Fruit fly (Drosophila melanogaster) whole organism, embryonic: ENCODE data around the gene Sirt4.

Experiments
- Ada2b ChIP-seq: fragments of 200-800 bp; sonication (Bioruptor generic); IDR thresholded peaks from 2 replicates; pipeline ENCODE4 v1.3.6; 2022; ENCODE audit warnings: missing biosample characterization, missing genetic modification characterization
- Aef1 ChIP-seq: fragments of 200-800 bp; sonication (Bioruptor generic); IDR thresholded peaks from 3 replicates; pipeline ENCODE4 v1.3.6; 2022; ENCODE audit warnings: missing biosample characterization, missing genetic modification characterization
- Bgb ChIP-seq: fragments of 200-800 bp; sonication (Bioruptor generic); IDR thresholded peaks from 2 replicates; pipeline ENCODE4 v1.3.6; 2022; ENCODE audit warnings: missing biosample characterization, missing genetic modification characterization; ENCODE audit not compliant: partially characterized antibody
- BtbVII ChIP-seq: fragments of 200-800 bp; sonication (Bioruptor generic); optimal IDR thresholded peaks from 3 replicates; lab custom pipeline; 2017; ENCODE audit warnings: missing biosample characterization, mild to moderate bottlenecking, missing genetic modification characterization
- CG10431 ChIP-seq: fragments of 200-800 bp; sonication (Bioruptor generic); optimal IDR thresholded peaks from 3 replicates; lab custom pipeline; 2018; ENCODE audit warnings: missing biosample characterization, mild to moderate bottlenecking, missing genetic modification characterization
- CG11247 ChIP-seq: fragments of 200-800 bp; sonication (Bioruptor generic); IDR thresholded peaks from 2 replicates; pipeline ENCODE4 v1.3.6; 2022; ENCODE audit warnings: missing biosample characterization, missing genetic modification characterization
- CG11398 ChIP-seq: fragments of 200-800 bp; sonication (Bioruptor generic); optimal IDR thresholded peaks from 2 replicates; lab custom pipeline; 2016; ENCODE audit warnings: missing biosample characterization, missing genetic modification characterization
- CG14014 ChIP-seq: fragments of 200-800 bp; sonication (Bioruptor generic); IDR thresholded peaks from 2 replicates; pipeline ENCODE4 v1.3.6; 2022; ENCODE audit warnings: missing biosample characterization, missing genetic modification characterization
- CG15514 ChIP-seq: fragments of 200-800 bp; sonication (Bioruptor generic); optimal IDR thresholded peaks from 3 replicates; lab custom pipeline; 2017; ENCODE audit warnings: missing biosample characterization, missing genetic modification characterization, mild to moderate bottlenecking, moderate library complexity, missing genetic modification reagents
- CG18262 ChIP-seq: fragments of 200-800 bp; optimal IDR thresholded peaks from 3 replicates; lab custom pipeline; 2019; ENCODE audit warnings: missing biosample characterization, mild to moderate bottlenecking, missing genetic modification characterization, moderate library complexity
- CG18476 ChIP-seq: fragments of 200-800 bp; sonication (Bioruptor generic); optimal IDR thresholded peaks from 2 replicates; lab custom pipeline; 2016; ENCODE audit warnings: missing biosample characterization, mild to moderate bottlenecking, missing genetic modification characterization
- CG30431 ChIP-seq: fragments of 200-800 bp; sonication (Bioruptor generic); optimal IDR thresholded peaks from 2 replicates; lab custom pipeline; 2017; ENCODE audit warnings: missing biosample characterization, missing genetic modification characterization
- CG33213 ChIP-seq: fragments of 200-800 bp; sonication (Bioruptor generic); optimal IDR thresholded peaks from 3 replicates; lab custom pipeline; 2016; ENCODE audit warnings: missing biosample characterization, missing genetic modification characterization
- CG42726 ChIP-seq: fragments of 200-800 bp; sonication (Bioruptor generic); IDR thresholded peaks from 2 replicates; pipeline ENCODE4 v1.3.6; 2022; ENCODE audit warnings: missing biosample characterization, missing genetic modification characterization; ENCODE audit not compliant: partially characterized antibody
- CG6272 ChIP-seq: fragments of 200-800 bp; sonication (Bioruptor generic); IDR thresholded peaks from 2 replicates; pipeline ENCODE4 v1.3.6; 2022; ENCODE audit warnings: missing biosample characterization, missing genetic modification characterization
- CG7556 ChIP-seq: fragments of 200-800 bp; sonication (Bioruptor generic); optimal IDR thresholded peaks from 2 replicates; lab custom pipeline; 2017; ENCODE audit warnings: missing biosample characterization, mild to moderate bottlenecking, missing genetic modification characterization
- CG7839 ChIP-seq: fragments of 200-800 bp; sonication (Bioruptor generic); optimal IDR thresholded peaks from 3 replicates; lab custom pipeline; 2018; ENCODE audit warnings: missing biosample characterization, mild to moderate bottlenecking, missing genetic modification characterization, moderate library complexity
- CG8944 ChIP-seq: fragments of 200-800 bp; sonication (Bioruptor generic); optimal IDR thresholded peaks from 3 replicates; lab custom pipeline; 2016; ENCODE audit warnings: missing biosample characterization, missing genetic modification characterization
- CG9437 ChIP-seq: fragments of 200-800 bp; sonication (Bioruptor generic); optimal IDR thresholded peaks from 2 replicates; lab custom pipeline; 2018; ENCODE audit warnings: missing biosample characterization, mild to moderate bottlenecking, missing genetic modification characterization
- CG9727 ChIP-seq: fragments of 200-800 bp; sonication (Bioruptor generic); optimal IDR thresholded peaks from 3 replicates; lab custom pipeline; 2017; ENCODE audit warnings: missing biosample characterization, mild to moderate bottlenecking, missing genetic modification characterization
- E2f1 ChIP-seq: fragments of 200-800 bp; sonication (Bioruptor generic); IDR thresholded peaks from 2 replicates; pipeline ENCODE4 v1.3.6; 2022; ENCODE audit warnings: missing biosample characterization, missing genetic modification characterization
- ERR ChIP-seq: fragments of 200-800 bp; sonication (Bioruptor generic); optimal IDR thresholded peaks from 2 replicates; lab custom pipeline; 2016; ENCODE audit warnings: missing biosample characterization, missing genetic modification characterization
- GATAe ChIP-seq: fragments of 200-800 bp; sonication (Bioruptor generic); conservative IDR thresholded peaks from 2 replicates; pipeline ENCODE4 v1.3.6; 2022; ENCODE audit warnings: missing biosample characterization, missing genetic modification characterization
- Gug ChIP-seq: fragments of 200-800 bp; sonication (Bioruptor generic); IDR thresholded peaks from 4 replicates; pipeline ENCODE4 v1.3.6; 2022; ENCODE audit warnings: missing biosample characterization, missing genetic modification characterization
- HLH4C ChIP-seq: fragments of 200-800 bp; sonication (Bioruptor generic); IDR thresholded peaks from 3 replicates; pipeline ENCODE4 v1.3.6; 2022; ENCODE audit warnings: missing biosample characterization, missing genetic modification characterization; ENCODE audit not compliant: partially characterized antibody
- Hmr ChIP-seq: fragments of 200-800 bp; sonication (Bioruptor generic); optimal IDR thresholded peaks from 3 replicates; lab custom pipeline; 2017; ENCODE audit warnings: mild to moderate bottlenecking, missing biosample characterization, missing genetic modification reagents, missing genetic modification characterization
- Lim3 ChIP-seq: fragments of 200-800 bp; sonication (Bioruptor generic); IDR thresholded peaks from 2 replicates; pipeline ENCODE4 v1.3.6; 2022; ENCODE audit warnings: missing biosample characterization, missing genetic modification characterization
- Myb ChIP-seq: fragments of 200-800 bp; sonication (Bioruptor generic); optimal IDR thresholded peaks from 2 replicates; lab custom pipeline; 2016; ENCODE audit warnings: missing biosample characterization, missing genetic modification characterization
- Sin3A ChIP-seq: fragments of >200 bp; optimal IDR thresholded peaks from 2 replicates; lab custom pipeline; 2018
- Sox100B ChIP-seq: fragments of 200-800 bp; sonication (Bioruptor generic); optimal IDR thresholded peaks from 3 replicates; lab custom pipeline; 2018; ENCODE audit warnings: missing biosample characterization, mild to moderate bottlenecking, missing genetic modification characterization
- ara ChIP-seq: fragments of 200-800 bp; sonication (Bioruptor generic); IDR thresholded peaks from 2 replicates; pipeline ENCODE4 v1.3.6; 2022; ENCODE audit warnings: missing biosample characterization, missing genetic modification characterization
- cad ChIP-seq: fragments of >200 bp; optimal IDR thresholded peaks from 2 replicates; lab custom pipeline; 2017; ENCODE audit warnings: missing biosample characterization, missing genetic modification characterization
- dmrt11E ChIP-seq: fragments of 200-800 bp; sonication (Bioruptor generic); optimal IDR thresholded peaks from 3 replicates; lab custom pipeline; 2018; ENCODE audit warnings: missing biosample characterization, mild to moderate bottlenecking, missing genetic modification characterization, moderate library complexity
- dmrt99B ChIP-seq: fragments of 200-800 bp; sonication (Bioruptor generic); optimal IDR thresholded peaks from 2 replicates; lab custom pipeline; 2018; ENCODE audit warnings: missing biosample characterization, mild to moderate bottlenecking, missing genetic modification characterization, moderate library complexity
- exex ChIP-seq: fragments of 200-800 bp; sonication (Bioruptor generic); optimal IDR thresholded peaks from 4 replicates; lab custom pipeline; 2018; ENCODE audit warnings: missing biosample characterization, mild to moderate bottlenecking, missing genetic modification characterization, moderate library complexity
- grn ChIP-seq: fragments of 200-800 bp; sonication (Bioruptor generic); optimal IDR thresholded peaks from 3 replicates; lab custom pipeline; 2017; ENCODE audit warnings: missing biosample characterization, missing genetic modification characterization
- gsb ChIP-seq: fragments of 200-800 bp; sonication (Bioruptor generic); IDR thresholded peaks from 2 replicates; pipeline ENCODE4 v1.3.6; 2022; ENCODE audit warnings: missing biosample characterization, missing genetic modification characterization
- hb ChIP-seq: fragments of 200-800 bp; sonication (Bioruptor generic); IDR thresholded peaks from 3 replicates; pipeline ENCODE4 v1.3.6; 2022; ENCODE audit warnings: missing biosample characterization, missing genetic modification characterization; ENCODE audit not compliant: partially characterized antibody
- mld ChIP-seq: fragments of 200-800 bp; sonication (Bioruptor generic); IDR thresholded peaks from 3 replicates; pipeline ENCODE4 v1.3.6; 2022; ENCODE audit warnings: missing biosample characterization, missing genetic modification characterization; ENCODE audit not compliant: partially characterized antibody
- nau ChIP-seq: fragments of 200-800 bp; sonication (Bioruptor generic); optimal IDR thresholded peaks from 3 replicates; lab custom pipeline; 2017; ENCODE audit warnings: missing biosample characterization, mild to moderate bottlenecking, missing genetic modification characterization, missing genetic modification reagents
- psq ChIP-seq: fragments of 200-800 bp; sonication (Bioruptor generic); optimal IDR thresholded peaks from 2 replicates; lab custom pipeline; 2017; ENCODE audit warnings: missing biosample characterization, missing genetic modification characterization
- pzg ChIP-seq: fragments of 200-800 bp; sonication (Bioruptor generic); optimal IDR thresholded peaks from 3 replicates; lab custom pipeline; 2018; ENCODE audit warnings: missing biosample characterization, mild to moderate bottlenecking, missing genetic modification characterization, moderate library complexity
- sens ChIP-seq: fragments of 200-800 bp; sonication (Bioruptor generic); peaks from one replicate; lab custom pipeline; 2016; ENCODE audit warnings: missing biosample characterization, missing genetic modification characterization
- slou ChIP-seq: fragments of 200-800 bp; sonication (Bioruptor generic); optimal IDR thresholded peaks from 3 replicates; lab custom pipeline; 2016; ENCODE audit warnings: missing biosample characterization, missing genetic modification characterization
- so ChIP-seq: fragments of 200-800 bp; sonication (Bioruptor generic); IDR thresholded peaks from 3 replicates; pipeline ENCODE4 v1.3.6; 2022; ENCODE audit warnings: missing biosample characterization, missing genetic modification characterization
- tio ChIP-seq: fragments of 200-800 bp; sonication (Bioruptor generic); optimal IDR thresholded peaks from 2 replicates; lab custom pipeline; 2017; ENCODE audit warnings: missing biosample characterization, missing genetic modification characterization, inconsistent platforms
- usp ChIP-seq: fragments of >200 bp; optimal IDR thresholded peaks from 2 replicates; lab custom pipeline; 2017; ENCODE audit warnings: missing biosample characterization, missing genetic modification characterization
- vfl ChIP-seq: fragments of 200-800 bp; sonication (Bioruptor generic); optimal IDR thresholded peaks from 2 replicates; lab custom pipeline; 2016; ENCODE audit warnings: missing biosample characterization, missing genetic modification characterization
- zen ChIP-seq: fragments of 200-800 bp; sonication (Bioruptor generic); optimal IDR thresholded peaks from 3 replicates; lab custom pipeline; 2018; ENCODE audit warnings: missing biosample characterization, mild to moderate bottlenecking, missing genetic modification characterization, moderate library complexity

The Sirt4 gene

DNA sequence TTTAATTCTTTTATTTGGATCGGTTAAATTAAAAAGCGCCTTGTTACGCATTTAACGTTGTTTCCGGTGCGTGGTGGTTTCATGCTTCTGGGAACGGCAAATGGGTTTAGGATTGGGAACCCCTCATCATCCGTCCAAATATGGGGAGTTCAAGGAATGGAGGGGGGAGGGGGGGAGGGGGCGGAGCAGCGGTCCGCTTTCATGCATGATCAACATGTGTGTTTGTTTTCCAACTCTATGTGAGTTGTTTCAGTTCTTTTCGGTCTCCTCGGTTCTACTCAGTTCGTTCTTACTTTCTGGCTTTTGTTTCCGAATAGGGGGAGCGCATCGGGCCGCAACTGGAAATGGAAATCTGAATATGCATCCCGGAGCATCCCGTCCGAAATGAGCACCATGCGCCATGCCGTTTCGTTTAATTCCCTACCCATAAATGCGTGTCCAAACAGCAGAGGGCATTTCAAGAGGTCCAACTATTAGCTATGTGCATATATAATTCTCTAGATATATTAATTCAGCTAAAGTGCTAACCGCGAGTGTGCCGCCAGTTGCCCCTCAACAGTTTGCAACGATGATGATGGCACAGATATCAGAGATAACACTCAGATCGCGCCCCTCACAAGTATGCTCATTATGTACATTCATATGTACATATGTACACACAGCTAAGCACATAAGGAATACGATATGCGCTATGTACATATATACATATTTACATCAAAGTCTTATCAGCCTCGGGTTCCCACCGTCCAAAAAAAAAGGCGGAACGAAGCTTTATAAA, 11.8 kb upstream of the Sirt4 start (continued):
- TF ChIP-seq Lim3 (GFP tag; lab: Robert Waterston, UW) (no peak), Sox100B (GFP tag; lab: Kevin White, UChicago) (peak; percentile 95), Gug (0 out of 4 replicates have a peak, but pooled peaks have one; percentile 7), CG15514 (peak; percentile 93), Hmr (GFP tag; lab: Kevin White, UChicago) (peak; percentile 96), CG42726 (GFP tag; lab: Robert Waterston, UW) (no peak), CG6272 (GFP tag; lab: Robert Waterston, UW) (no peak), CG30431 (GFP tag; lab: Kevin White, UChicago) (peak; percentile 61), Myb (GFP tag; lab: Kevin White, UChicago) (peak; percentile 60), CG9437 (peak; percentile 49), ara (GFP tag; lab: Robert Waterston, UW) (peak; percentile 97), ERR (GFP tag; lab: Kevin White, UChicago) (peak; percentile 80), CG8944 (GFP tag; lab: Kevin White, UChicago) (peak; percentile 82), exex (tag; lab: Kevin White, UChicago) (peak; percentile 82), sens (GFP tag; lab: Kevin White, UChicago) (peak; percentile 99), mld (no peak), dmrt11E (tag; lab: Kevin White, UChicago) (peak; percentile 86), hb (GFP tag; lab: Robert Waterston, UW) (no peak), BtbVII (GFP tag; lab: Kevin White, UChicago) (peak; percentile 93), CG10431 (GFP tag; lab: Kevin White, UChicago) (peak; percentile 96), so (GFP tag; lab: Robert Waterston, UW) (peak; percentile 92; the same call in 2 of the 3 replicates), Aef1 (GFP tag; lab: Robert Waterston, UW) (peak; percentile 45; the same call in 2 of the 3 replicates), cad (GFP tag; lab: Kevin White, UChicago) (no peak), CG18262 (tag; lab: Kevin White, UChicago) (peak; percentile 82), tio (GFP tag; lab: Kevin White, UChicago) (peak; percentile 89), CG7556 (GFP tag; lab: Kevin White, UChicago) (peak; percentile 92), nau (GFP tag; lab: Kevin White, UChicago) (peak; percentile 96), CG14014 (GFP tag; lab: Robert Waterston, UW) (peak; percentile 92; the same call in 1 of the 2 replicates), GATAe (GFP tag; lab: Robert Waterston, UW) (peak; percentile 66; the same call in 1 of the 2 replicates), CG7839 (peak; percentile 86), CG18476 (GFP tag; lab: Kevin White, UChicago) (peak; percentile 93), E2f1 (peak; percentile 72; the same call in 1 of the 2 replicates), vfl (GFP tag; lab: Kevin White, UChicago) (peak; percentile 36), Sin3A (lab: Kevin White, UChicago) (no peak), Ada2b (GFP tag; lab: Robert Waterston, UW) (peak; percentile 68), zen (tag; lab: Kevin White, UChicago) (peak; percentile 82), grn (GFP tag; lab: Kevin White, UChicago) (peak; percentile 96), Bgb (GFP tag; lab: Robert Waterston, UW) (no peak), CG33213 (peak; percentile 96), usp (GFP tag; lab: Kevin White, UChicago) (no peak), HLH4C (GFP tag; lab: Robert Waterston, UW) (no peak), pzg (GFP tag; lab: Kevin White, UChicago) (peak; percentile 16), CG11247 (GFP tag; lab: Robert Waterston, UW) (peak; percentile 93), slou (peak; percentile 72), dmrt99B (peak; percentile 89), psq (GFP tag; lab: Kevin White, UChicago) (peak; percentile 76), gsb (peak; percentile 87), CG11398 (GFP tag; lab: Kevin White, UChicago) (peak; percentile 91), CG9727 (peak; percentile 94)
